Worm (Caenorhabditis elegans) whole organism, L3 larva: ENCODE data around the gene fbxa-44.

ENCODE experiments used
- R02D3.7 ChIP-seq: fragments of 150-350 bp; optimal IDR thresholded peaks from 2 replicates; lab custom pipeline; 2014; ENCODE audit warnings: missing biosample characterization, missing genetic modification characterization
- ZK546.5 ChIP-seq: sonication (generic microtip); optimal IDR thresholded peaks from 2 replicates; lab custom pipeline; 2017; ENCODE audit warnings: missing biosample characterization, missing genetic modification characterization
- aly-2 ChIP-seq: fragments of 150-350 bp; optimal IDR thresholded peaks from 2 replicates; lab custom pipeline; 2014; ENCODE audit warnings: missing biosample characterization, missing genetic modification characterization
- ama-1 ChIP-seq: fragments of 150-350 bp; optimal IDR thresholded peaks from 2 replicates; lab custom pipeline; 2018
- ceh-16 ChIP-seq: sonication (generic microtip); optimal IDR thresholded peaks from 2 replicates; lab custom pipeline; 2017; ENCODE audit warnings: missing biosample characterization, missing genetic modification characterization
- ceh-28 ChIP-seq: fragments of 150-350 bp; optimal IDR thresholded peaks from 2 replicates; lab custom pipeline; 2014; ENCODE audit warnings: missing biosample characterization, missing genetic modification reagents, missing genetic modification characterization
- ceh-82 ChIP-seq: fragments of 150-350 bp; optimal IDR thresholded peaks from 2 replicates; lab custom pipeline; 2014; ENCODE audit warnings: missing biosample characterization, missing genetic modification characterization
- ceh-9 ChIP-seq: sonication (generic microtip); optimal IDR thresholded peaks from 2 replicates; lab custom pipeline; 2018; ENCODE audit warnings: missing biosample characterization, missing genetic modification characterization
- daf-12 ChIP-seq: fragments of 150-350 bp; optimal IDR thresholded peaks from 2 replicates; lab custom pipeline; 2014; ENCODE audit warnings: missing biosample characterization, missing genetic modification reagents, missing genetic modification characterization
- egl-5 ChIP-seq: fragments of 150-350 bp; optimal IDR thresholded peaks from 2 replicates; lab custom pipeline; 2017; ENCODE audit warnings: missing biosample characterization, missing genetic modification reagents, missing genetic modification characterization, inconsistent platforms
- elt-1 ChIP-seq: fragments of 150-350 bp; optimal IDR thresholded peaks from 2 replicates; lab custom pipeline; 2014; ENCODE audit warnings: missing biosample characterization, missing genetic modification characterization
- elt-2 ChIP-seq: sonication (generic microtip); optimal IDR thresholded peaks from 2 replicates; lab custom pipeline; 2016; ENCODE audit warnings: missing genetic modification reagents, mild to moderate bottlenecking, missing genetic modification characterization, missing compliant biosample characterization
- eor-1 ChIP-seq, 2 experiments: fragments of 150-350 bp; optimal IDR thresholded peaks; 2 replicates each; lab custom pipeline; 2014 to 2018; ENCODE audit warnings: missing biosample characterization in 2 of 2, missing genetic modification characterization in 2 of 2
- fkh-10 ChIP-seq: sonication (generic microtip); optimal IDR thresholded peaks from 2 replicates; lab custom pipeline; 2017; ENCODE audit warnings: missing biosample characterization, missing genetic modification reagents, missing genetic modification characterization
- fkh-2 ChIP-seq: fragments of 150-350 bp; optimal IDR thresholded peaks from 2 replicates; lab custom pipeline; 2014; ENCODE audit warnings: missing biosample characterization, missing genetic modification reagents, missing genetic modification characterization
- fos-1 ChIP-seq: fragments of 150-350 bp; optimal IDR thresholded peaks from 2 replicates; lab custom pipeline; 2014; ENCODE audit warnings: missing biosample characterization, missing genetic modification characterization
- hmg-11 ChIP-seq: sonication (generic microtip); optimal IDR thresholded peaks from 2 replicates; lab custom pipeline; 2016; ENCODE audit warnings: missing genetic modification characterization, missing compliant biosample characterization
- jun-1 ChIP-seq: fragments of 150-350 bp; optimal IDR thresholded peaks from 2 replicates; lab custom pipeline; 2014; ENCODE audit warnings: missing biosample characterization, missing genetic modification reagents, missing genetic modification characterization
- lin-15B ChIP-seq: fragments of 150-350 bp; optimal IDR thresholded peaks from 2 replicates; lab custom pipeline; 2014; ENCODE audit warnings: missing biosample characterization, missing genetic modification characterization
- lin-39 ChIP-seq: fragments of 150-350 bp; optimal IDR thresholded peaks from 2 replicates; lab custom pipeline; 2018; ENCODE audit warnings: missing biosample characterization, missing genetic modification reagents, missing genetic modification characterization
- lsy-12 ChIP-seq: sonication (generic microtip); optimal IDR thresholded peaks from 2 replicates; lab custom pipeline; 2016; ENCODE audit warnings: mild to moderate bottlenecking, missing genetic modification characterization, missing compliant biosample characterization
- mml-1 ChIP-seq: fragments of 150-350 bp; sonication (generic microtip); optimal IDR thresholded peaks from 3 replicates; lab custom pipeline; 2014; ENCODE audit warnings: missing biosample characterization, missing genetic modification characterization
- nhr-23 ChIP-seq: fragments of 150-350 bp; optimal IDR thresholded peaks from 2 replicates; lab custom pipeline; 2014; ENCODE audit warnings: missing biosample characterization, missing genetic modification reagents, missing genetic modification characterization
- nhr-237 ChIP-seq: fragments of 150-350 bp; optimal IDR thresholded peaks from 2 replicates; lab custom pipeline; 2014; ENCODE audit warnings: missing biosample characterization, missing genetic modification characterization
- nhr-25 ChIP-seq: sonication (generic microtip); optimal IDR thresholded peaks from 2 replicates; lab custom pipeline; 2017; ENCODE audit warnings: missing biosample characterization, missing genetic modification characterization
- nhr-28 ChIP-seq: fragments of 150-350 bp; optimal IDR thresholded peaks from 2 replicates; lab custom pipeline; 2014; ENCODE audit warnings: missing biosample characterization, missing genetic modification characterization
- nhr-67 ChIP-seq: fragments of 150-350 bp; optimal IDR thresholded peaks from 2 replicates; lab custom pipeline; 2014; ENCODE audit warnings: missing biosample characterization, missing genetic modification characterization
- nhr-76 ChIP-seq: fragments of 150-350 bp; sonication (generic microtip); optimal IDR thresholded peaks from 5 replicates; lab custom pipeline; 2014; ENCODE audit warnings: missing biosample characterization, missing genetic modification characterization
- nhr-77 ChIP-seq: fragments of 150-350 bp; optimal IDR thresholded peaks from 2 replicates; lab custom pipeline; 2014; ENCODE audit warnings: missing biosample characterization, missing genetic modification characterization
- pha-4 ChIP-seq: fragments of 150-350 bp; optimal IDR thresholded peaks from 2 replicates; lab custom pipeline; 2014; ENCODE audit warnings: missing biosample characterization, missing genetic modification reagents, missing genetic modification characterization
- pqm-1 ChIP-seq: fragments of 150-350 bp; optimal IDR thresholded peaks from 2 replicates; lab custom pipeline; 2017; ENCODE audit warnings: missing biosample characterization, missing genetic modification characterization, inconsistent platforms
- sea-2 ChIP-seq: fragments of 150-350 bp; sonication (generic microtip); optimal IDR thresholded peaks from 4 replicates; lab custom pipeline; 2014; ENCODE audit warnings: missing biosample characterization, missing genetic modification reagents, missing genetic modification characterization
- skn-1 ChIP-seq: fragments of 150-350 bp; optimal IDR thresholded peaks from 2 replicates; lab custom pipeline; 2014; ENCODE audit warnings: missing biosample characterization, missing genetic modification characterization
- snpc-4 ChIP-seq: fragments of 150-350 bp; optimal IDR thresholded peaks from 2 replicates; lab custom pipeline; 2014; ENCODE audit warnings: missing biosample characterization, missing genetic modification characterization
- tbx-2 ChIP-seq: sonication (generic microtip); optimal IDR thresholded peaks from 2 replicates; lab custom pipeline; 2016; ENCODE audit warnings: mild to moderate bottlenecking, missing genetic modification characterization, missing compliant biosample characterization
- unc-39 ChIP-seq: sonication (generic microtip); optimal IDR thresholded peaks from 4 replicates; lab custom pipeline; 2017; ENCODE audit warnings: missing biosample characterization, missing genetic modification characterization
- unc-62 ChIP-seq: fragments of 150-350 bp; sonication (generic microtip); optimal IDR thresholded peaks from 4 replicates; lab custom pipeline; 2014; ENCODE audit warnings: missing biosample characterization, missing genetic modification reagents, missing genetic modification characterization
- ztf-11 ChIP-seq: fragments of 150-350 bp; optimal IDR thresholded peaks from 2 replicates; lab custom pipeline; 2014; ENCODE audit warnings: missing biosample characterization, missing genetic modification characterization
- ztf-4 ChIP-seq: fragments of 150-350 bp; optimal IDR thresholded peaks from 2 replicates; lab custom pipeline; 2014; ENCODE audit warnings: missing biosample characterization, missing genetic modification characterization

The fbxa-44 gene

DNA sequence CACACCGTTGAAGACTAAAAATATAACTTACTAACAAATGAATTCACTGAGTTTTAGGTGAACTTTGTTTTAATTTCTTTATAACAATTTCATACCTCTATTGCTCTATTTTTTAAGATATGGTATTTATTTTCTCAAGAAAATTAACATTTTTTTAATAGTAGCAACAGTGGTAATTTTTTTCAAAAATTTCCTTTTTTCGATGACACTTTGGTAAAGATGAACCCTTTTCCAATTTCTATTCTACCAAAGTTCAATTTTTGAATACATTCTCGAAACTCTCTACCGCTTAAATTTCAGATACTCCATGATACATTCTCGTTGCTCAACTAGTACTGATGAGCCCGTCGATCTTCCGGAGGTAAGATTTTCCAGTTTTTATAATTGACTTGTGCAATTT lies 22.9 kb downstream of the fbxa-44 start, which contains the start of gene nhr-116:
TSS of gene nhr-116 (plus strand) at position 301 of the 400 bp plus-strand sequence.
- no peak for TF ChIP-seq nhr-77 (tag; lab: Kevin White, UChicago)
- TF ChIP-seq ceh-82 (tag; lab: Kevin White, UChicago) = no peak
- TF ChIP-seq nhr-23 (tag; lab: Kevin White, UChicago) = no peak
- TF ChIP-seq daf-12 (tag; lab: Kevin White, UChicago) = no peak
- no peak for TF ChIP-seq jun-1 (tag; lab: Kevin White, UChicago)
- no peak for TF ChIP-seq aly-2 (tag; lab: Kevin White, UChicago)
- no peak for TF ChIP-seq lin-39 (tag; lab: Kevin White, UChicago)

DNA sequence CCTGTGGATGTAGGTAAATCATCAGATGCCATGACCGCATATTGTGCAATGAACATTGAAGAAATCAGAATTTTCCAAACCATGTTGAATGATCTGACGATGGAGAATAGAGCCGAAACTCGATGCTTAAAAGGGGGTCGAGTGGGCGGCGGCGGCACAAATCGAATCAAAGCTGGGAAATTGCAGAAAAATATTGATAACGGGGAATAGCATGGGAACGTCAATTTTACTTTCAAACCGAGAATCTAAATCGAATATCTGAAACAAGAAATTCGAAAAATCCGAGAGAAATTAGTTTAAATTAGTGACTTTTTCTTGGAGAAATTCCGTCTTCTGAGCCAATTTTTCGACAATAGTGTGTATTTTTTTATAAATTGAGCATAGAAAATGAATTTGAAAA lies 27.0 kb downstream of the fbxa-44 start, which contains the start of gene F09C6.10:
TSS of gene F09C6.10 (minus strand) at position 101 of the 400 bp plus-strand sequence.
- TF ChIP-seq skn-1 = no peak
- no peak for TF ChIP-seq lin-15B (tag; lab: Kevin White, UChicago)
- no peak for TF ChIP-seq mml-1 (tag; lab: Kevin White, UChicago)
- TF ChIP-seq nhr-237 (tag; lab: Kevin White, UChicago) = no peak
- TF ChIP-seq aly-2 (tag; lab: Kevin White, UChicago) = no peak
- TF ChIP-seq ztf-11 (tag; lab: Kevin White, UChicago) = no peak
- no peak for TF ChIP-seq snpc-4
- no peak for TF ChIP-seq lsy-12 (tag; lab: Kevin White, UChicago)
- TF ChIP-seq ZK546.5 (tag; lab: Kevin White, UChicago) = no peak
- TF ChIP-seq ceh-28 = no peak
- no peak for TF ChIP-seq fos-1
- no peak for TF ChIP-seq R02D3.7 (tag; lab: Kevin White, UChicago)
- no peak for TF ChIP-seq ztf-4 (tag; lab: Kevin White, UChicago)
- no peak for TF ChIP-seq unc-39 (tag; lab: Kevin White, UChicago)
- TF ChIP-seq, all 47 proteins: peak for 0

DNA sequence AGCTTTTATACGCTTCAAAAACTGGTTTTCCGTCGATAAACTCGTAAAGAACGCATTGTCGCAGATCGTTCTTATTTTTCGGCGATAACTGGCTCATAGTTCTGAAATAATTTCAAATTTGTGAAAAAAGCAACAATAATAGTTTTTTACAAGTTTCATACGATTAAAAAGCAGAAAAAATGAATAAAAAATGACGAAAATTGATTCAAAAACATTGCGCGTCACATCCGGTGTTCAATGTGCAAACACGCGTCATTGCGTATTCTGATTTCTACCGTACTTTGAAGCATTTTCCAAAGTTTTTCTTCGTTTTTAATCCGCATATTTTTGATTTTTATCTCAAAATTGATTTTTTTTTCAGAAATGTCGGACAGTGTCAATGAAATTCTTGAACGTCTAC lies 29.3 kb downstream of the fbxa-44 start, which contains the start of the genes fbxa-206 and Y102A5C.2:
TSS of gene fbxa-206 (minus strand) at position 101 of the 400 bp plus-strand sequence.
TSS of gene Y102A5C.2 (plus strand) at position 354 of the 400 bp plus-strand sequence.
- TF ChIP-seq daf-12 (tag; lab: Kevin White, UChicago) (no peak), sea-2 (GFP tag; lab: Kevin White, UChicago) (no peak), nhr-23 (tag; lab: Kevin White, UChicago) (no peak), pha-4 (no peak), ZK546.5 (tag; lab: Kevin White, UChicago) (no peak), nhr-25 (tag; lab: Kevin White, UChicago) (no peak), fkh-2 (tag; lab: Kevin White, UChicago) (no peak), nhr-28 (tag; lab: Kevin White, UChicago) (no peak), fkh-10 (GFP tag; lab: Kevin White, UChicago) (no peak), pqm-1 (tag; lab: Kevin White, UChicago) (no peak), egl-5 (tag; lab: Kevin White, UChicago) (no peak), aly-2 (tag; lab: Kevin White, UChicago) (no peak), ceh-16 (tag; lab: Kevin White, UChicago) (no peak), unc-62 (GFP tag; lab: Kevin White, UChicago) (no peak), R02D3.7 (tag; lab: Kevin White, UChicago) (no peak), mml-1 (tag; lab: Kevin White, UChicago) (no peak), nhr-67 (tag; lab: Kevin White, UChicago) (no peak), elt-1 (no peak), ama-1 (lab: Kevin White, UChicago) (no peak)

DNA sequence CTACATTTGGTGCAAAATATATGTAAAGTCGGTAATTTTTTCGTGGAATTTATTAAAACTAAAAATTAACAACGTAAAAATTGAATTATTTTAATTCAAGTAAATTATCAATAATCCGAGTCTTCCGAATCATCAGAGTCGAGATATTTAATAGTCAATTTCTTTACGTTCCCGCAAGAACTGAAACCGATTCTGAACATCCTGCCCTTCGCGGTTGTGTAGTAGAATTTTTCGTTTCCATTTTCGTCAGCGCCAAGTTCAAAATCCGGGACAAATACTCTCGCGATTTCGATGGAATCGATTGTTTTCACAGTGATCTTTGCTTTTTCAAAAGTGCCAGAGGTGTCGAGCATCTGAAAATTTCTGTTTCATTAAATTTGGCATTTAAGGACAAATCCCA lies 30.6 kb downstream of the fbxa-44 start:
- no peak for TF ChIP-seq ceh-28
- no peak for TF ChIP-seq ama-1 (lab: Kevin White, UChicago)
- no peak for TF ChIP-seq ceh-9
- no peak for TF ChIP-seq tbx-2 (tag; lab: Kevin White, UChicago)
- TF ChIP-seq nhr-28 (tag; lab: Kevin White, UChicago) = no peak
- no peak for TF ChIP-seq nhr-25 (tag; lab: Kevin White, UChicago)
- no peak for TF ChIP-seq daf-12 (tag; lab: Kevin White, UChicago)
- TF ChIP-seq R02D3.7 (tag; lab: Kevin White, UChicago) = no peak
- TF ChIP-seq nhr-77 (tag; lab: Kevin White, UChicago) = no peak
- TF ChIP-seq hmg-11 (tag; lab: Kevin White, UChicago) = no peak
- TF ChIP-seq jun-1 (tag; lab: Kevin White, UChicago) = no peak
- no peak for TF ChIP-seq lsy-12 (tag; lab: Kevin White, UChicago)
- no peak for TF ChIP-seq fkh-10 (GFP tag; lab: Kevin White, UChicago)
- no peak for TF ChIP-seq pqm-1 (tag; lab: Kevin White, UChicago)
- TF ChIP-seq elt-2 (tag; lab: Kevin White, UChicago) = no peak
- TF ChIP-seq eor-1 (tag; optimal IDR thresholded peaks at IDR 0.05; lab: Kevin White, UChicago) = no peak
- no peak for TF ChIP-seq nhr-76 (tag; lab: Kevin White, UChicago)
- TF ChIP-seq ceh-82 (tag; lab: Kevin White, UChicago) = no peak
